Fruit fly (Drosophila melanogaster): ENCODE data around the gene CG13972.

CG13972 gene

dm6 chr3R:27547378-27547949 lies 30.4 kb upstream of the CG13972 start (continued):
- TF ChIP-seq amos (GFP tag; IDR thresholded peaks at IDR 0.05; ENCODE audit: partially characterized antibody) (peak; percentile 69), CG9437 (GFP tag; optimal IDR thresholded peaks at IDR 0.05) (no peak), vvl (GFP tag; IDR thresholded peaks at IDR 0.05) (no peak; the same call in 1 of the 2 replicates), CG7963 (GFP tag; IDR thresholded peaks at IDR 0.05; ENCODE audit: partially characterized antibody) (0 out of 3 replicates have a peak, but pooled peaks have one; percentile 14), Bgb (GFP tag; IDR thresholded peaks at IDR 0.05; ENCODE audit: partially characterized antibody) (peak; percentile 77), CG15073 (GFP tag; optimal IDR thresholded peaks at IDR 0.05) (peak; percentile 96), CG6175 (GFP tag; IDR thresholded peaks at IDR 0.05) (no peak), CG32767 (GFP tag; IDR thresholded peaks at IDR 0.05) (no peak), eyg (GFP tag; optimal IDR thresholded peaks at IDR 0.05) (no peak), CG11085 (GFP tag; IDR thresholded peaks at IDR 0.05) (no peak), Xrp1 (GFP tag; IDR thresholded peaks at IDR 0.05) (0 out of 2 replicates have a peak, but pooled peaks have one; percentile 11), Abd-B (GFP tag; optimal IDR thresholded peaks at IDR 0.05) (peak; percentile 28), bab2 (GFP tag; optimal IDR thresholded peaks at IDR 0.05) (no peak), fru (optimal IDR thresholded peaks at IDR 0.05) (no peak), CG32532 (GFP tag; IDR thresholded peaks at IDR 0.05) (no peak), knrl (GFP tag; IDR thresholded peaks at IDR 0.05; ENCODE audit: partially characterized antibody) (peak; percentile 76), br (optimal IDR thresholded peaks at IDR 0.05) (no peak), CG10979 (tag; optimal IDR thresholded peaks at IDR 0.05) (no peak), CG3163 (GFP tag; optimal IDR thresholded peaks at IDR 0.05) (no peak), slbo (GFP tag; IDR thresholded peaks at IDR 0.05) (peak; percentile 10; the same call in 1 of the 2 replicates), cad (GFP tag; optimal IDR thresholded peaks at IDR 0.05) (no peak), Ptx1 (GFP tag; IDR thresholded peaks at IDR 0.05) (peak; percentile 40; the same call in 1 of the 2 replicates), dati (GFP tag; IDR thresholded peaks at IDR 0.05) (no peak), CG2199 (GFP tag; IDR thresholded peaks at IDR 0.05) (no peak), CG18764 (GFP tag; optimal IDR thresholded peaks at IDR 0.05) (no peak), B-H1 (GFP tag; IDR thresholded peaks at IDR 0.05) (no peak), btn (GFP tag; optimal IDR thresholded peaks at IDR 0.05) (no peak), CG11247 (GFP tag; IDR thresholded peaks at IDR 0.05) (no peak), CG12219 (GFP tag; optimal IDR thresholded peaks at IDR 0.05) (no peak), Sox102F (GFP tag; optimal IDR thresholded peaks at IDR 0.05) (peak; percentile 3), Nf-YC (tag; optimal IDR thresholded peaks at IDR 0.05) (no peak), ftz-f1 (GFP tag; optimal IDR thresholded peaks at IDR 0.05) (no peak), NC2β (GFP tag; optimal IDR thresholded peaks at IDR 0.05) (no peak), Atf-2 (GFP tag; optimal IDR thresholded peaks at IDR 0.05) (no peak), lmd (GFP tag; IDR thresholded peaks at IDR 0.05) (no peak), CG1024 (GFP tag; IDR thresholded peaks at IDR 0.05) (no peak), caup (GFP tag; optimal IDR thresholded peaks at IDR 0.05; ENCODE audit: severe bottlenecking) (no peak), nau (GFP tag; optimal IDR thresholded peaks at IDR 0.05) (no peak), C15 (GFP tag; IDR thresholded peaks at IDR 0.05) (no peak), bbx (GFP tag; IDR thresholded peaks at IDR 0.05; ENCODE audit: partially characterized antibody) (peak; percentile 44; the same call in 1 of the 2 replicates), trem (tag; optimal IDR thresholded peaks at IDR 0.05) (peak; percentile 1), az2 (GFP tag; optimal IDR thresholded peaks at IDR 0.05) (no peak), CG8281 (tag; optimal IDR thresholded peaks at IDR 0.05) (no peak), pan (optimal IDR thresholded peaks at IDR 0.05) (no peak), pan (GFP tag; optimal IDR thresholded peaks at IDR 0.05 in 1 of 2, IDR thresholded peaks at IDR 0.05 in 1 of 2) (peak in 1 of 2 experiments; percentile 13), E2f1 (GFP tag; IDR thresholded peaks at IDR 0.05) (no peak), CG11504 (tag; optimal IDR thresholded peaks at IDR 0.05) (no peak), CG17328 (GFP tag; IDR thresholded peaks at IDR 0.05) (no peak), Med (GFP tag) (no peak), jigr1 (GFP tag; IDR thresholded peaks at IDR 0.05) (peak; percentile 46; the same call in 1 of the 3 replicates), CG12391 (tag; optimal IDR thresholded peaks at IDR 0.05) (peak; percentile 31), Side (GFP tag; optimal IDR thresholded peaks at IDR 0.05) (no peak)
